Fruit fly (Drosophila melanogaster) S2 (cell line): ENCODE results near the gene MCU.

Source experiments
- CG8478 ChIP-seq: fragments of >200 bp; optimal IDR thresholded peaks from 2 replicates; lab custom pipeline; 2018
- CTCF ChIP-seq, 2 experiments: fragments of >200 bp; optimal IDR thresholded peaks; 2 replicates each; lab custom pipeline; 2018

DNA sequence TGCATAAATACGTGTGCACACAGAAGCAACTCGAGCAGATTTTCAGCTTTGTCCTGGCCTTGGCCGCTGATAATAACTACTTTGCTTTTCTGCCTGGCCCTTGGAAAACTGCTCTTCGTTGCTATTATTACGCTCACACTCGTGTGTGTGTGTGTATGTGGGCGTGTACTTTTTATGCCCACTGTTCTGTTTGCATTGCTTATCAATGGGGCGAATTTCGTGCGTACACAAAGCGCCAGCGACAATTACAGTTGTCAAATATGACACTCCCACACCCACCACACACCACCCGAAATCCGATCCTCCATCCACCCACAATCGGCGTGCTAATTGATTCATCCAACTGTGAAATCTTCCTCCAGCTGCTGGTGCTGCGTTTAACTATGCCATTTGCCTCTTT is 62.1 kb downstream of the MCU start:
- no peak for TF ChIP-seq CTCF (optimal IDR thresholded peaks at IDR 0.05; lab: Kevin White, UChicago)
- no peak for TF ChIP-seq CG8478 (lab: Kevin White, UChicago)
